Worm (Caenorhabditis elegans) whole organism, late embryonic: Measurements from ENCODE around the gene amt-1.

Experiments
- C08G9.2 ChIP-seq: sonication (generic microtip); optimal IDR thresholded peaks from 2 replicates; lab custom pipeline; 2016; ENCODE audit warnings: mild to moderate bottlenecking, missing genetic modification characterization, moderate library complexity, missing compliant biosample characterization
- C38D4.7 ChIP-seq: fragments of 200-800 bp; sonication (Bioruptor generic); optimal IDR thresholded peaks from 2 replicates; lab custom pipeline; 2018; ENCODE audit warnings: mild to moderate bottlenecking, missing genetic modification characterization, moderate library complexity, missing compliant biosample characterization
- F13H6.1 ChIP-seq: sonication (generic microtip); optimal IDR thresholded peaks from 2 replicates; lab custom pipeline; 2016; ENCODE audit warnings: missing genetic modification characterization, missing compliant biosample characterization
- K09A11.1 ChIP-seq: sonication (generic microtip); optimal IDR thresholded peaks from 2 replicates; lab custom pipeline; 2017; ENCODE audit warnings: antibody characterized with exemption, mild to moderate bottlenecking, missing genetic modification characterization, missing compliant biosample characterization; ENCODE audit not compliant: insufficient read depth
- Y22D7AL.16 ChIP-seq: sonication (generic microtip); optimal IDR thresholded peaks from 2 replicates; lab custom pipeline; 2016; ENCODE audit warnings: missing genetic modification characterization, missing compliant biosample characterization
- ahr-1 ChIP-seq: sonication (generic microtip); optimal IDR thresholded peaks from 2 replicates; lab custom pipeline; 2016; ENCODE audit warnings: missing genetic modification characterization, missing compliant biosample characterization
- ceh-18 ChIP-seq: sonication (generic microtip); optimal IDR thresholded peaks from 2 replicates; lab custom pipeline; 2016; ENCODE audit warnings: missing genetic modification characterization, missing compliant biosample characterization
- ceh-19 ChIP-seq: fragments of 200-800 bp; sonication (Bioruptor generic); optimal IDR thresholded peaks from 2 replicates; lab custom pipeline; 2018; ENCODE audit warnings: mild to moderate bottlenecking, missing genetic modification characterization, missing compliant biosample characterization
- ceh-2 ChIP-seq: sonication (generic microtip); optimal IDR thresholded peaks from 2 replicates; lab custom pipeline; 2016; ENCODE audit warnings: missing genotype, missing genetic modification characterization, missing compliant biosample characterization
- ceh-22 ChIP-seq: sonication (generic microtip); optimal IDR thresholded peaks from 2 replicates; lab custom pipeline; 2017; ENCODE audit warnings: missing biosample characterization, missing genetic modification characterization
- ceh-24 ChIP-seq: sonication (generic microtip); optimal IDR thresholded peaks from 2 replicates; lab custom pipeline; 2016; ENCODE audit warnings: mild to moderate bottlenecking, missing genetic modification characterization, missing compliant biosample characterization
- ceh-30 ChIP-seq: fragments of 150-350 bp; optimal IDR thresholded peaks from 2 replicates; lab custom pipeline; 2014; ENCODE audit warnings: missing biosample characterization, missing genetic modification characterization
- ceh-31 ChIP-seq: sonication (generic microtip); optimal IDR thresholded peaks from 2 replicates; lab custom pipeline; 2016; ENCODE audit warnings: missing genetic modification characterization, missing compliant biosample characterization
- ceh-34 ChIP-seq: sonication (generic microtip); optimal IDR thresholded peaks from 2 replicates; lab custom pipeline; 2016; ENCODE audit warnings: mild to moderate bottlenecking, missing genetic modification characterization, missing compliant biosample characterization
- ceh-48 ChIP-seq: sonication (generic microtip); optimal IDR thresholded peaks from 2 replicates; lab custom pipeline; 2016; ENCODE audit warnings: missing genetic modification characterization, inconsistent platforms, missing compliant biosample characterization
- dve-1 ChIP-seq: sonication (generic microtip); optimal IDR thresholded peaks from 2 replicates; lab custom pipeline; 2017; ENCODE audit warnings: antibody characterized with exemption, mild to moderate bottlenecking, missing genetic modification characterization, missing compliant biosample characterization
- elt-2 ChIP-seq: sonication (generic microtip); optimal IDR thresholded peaks from 2 replicates; lab custom pipeline; 2016; ENCODE audit warnings: missing genetic modification reagents, missing genetic modification characterization, missing compliant biosample characterization
- elt-4 ChIP-seq: sonication (generic microtip); optimal IDR thresholded peaks from 2 replicates; lab custom pipeline; 2016; ENCODE audit warnings: missing genetic modification characterization, missing compliant biosample characterization
- ets-4 ChIP-seq: sonication (generic microtip); optimal IDR thresholded peaks from 2 replicates; lab custom pipeline; 2016; ENCODE audit warnings: missing genetic modification characterization, missing compliant biosample characterization
- fkh-10 ChIP-seq: fragments of 150-350 bp; optimal IDR thresholded peaks from 2 replicates; lab custom pipeline; 2014; ENCODE audit warnings: missing biosample characterization, missing genetic modification reagents, missing genetic modification characterization
- gmeb-2 ChIP-seq: sonication (generic microtip); optimal IDR thresholded peaks from 2 replicates; lab custom pipeline; 2016; ENCODE audit warnings: missing genetic modification characterization, inconsistent platforms, missing compliant biosample characterization
- hlh-13 ChIP-seq: fragments of 200-800 bp; sonication (Bioruptor generic); optimal IDR thresholded peaks from 2 replicates; lab custom pipeline; 2018; ENCODE audit warnings: mild to moderate bottlenecking, missing genetic modification characterization, missing compliant biosample characterization
- hlh-15 ChIP-seq: sonication (generic microtip); optimal IDR thresholded peaks from 2 replicates; lab custom pipeline; 2016; ENCODE audit warnings: missing genetic modification characterization, missing compliant biosample characterization
- hlh-30 ChIP-seq: sonication (generic microtip); optimal IDR thresholded peaks from 2 replicates; lab custom pipeline; 2017; ENCODE audit warnings: antibody characterized with exemption, missing genetic modification characterization, missing compliant biosample characterization; ENCODE audit not compliant: insufficient read depth
- hlh-8 ChIP-seq: sonication (generic microtip); optimal IDR thresholded peaks from 2 replicates; lab custom pipeline; 2016; ENCODE audit warnings: missing genotype, missing genetic modification characterization, missing compliant biosample characterization
- lim-6 ChIP-seq: sonication (generic microtip); optimal IDR thresholded peaks from 2 replicates; lab custom pipeline; 2016; ENCODE audit warnings: missing genetic modification characterization, missing compliant biosample characterization
- lin-11 ChIP-seq: fragments of 200-800 bp; sonication (Bioruptor generic); optimal IDR thresholded peaks from 2 replicates; lab custom pipeline; 2018; ENCODE audit warnings: mild to moderate bottlenecking, missing genetic modification characterization, missing compliant biosample characterization
- nfya-1 ChIP-seq: sonication (generic microtip); optimal IDR thresholded peaks from 2 replicates; lab custom pipeline; 2017; ENCODE audit warnings: missing genetic modification characterization, mild to moderate bottlenecking, missing compliant biosample characterization, antibody characterized with exemption, moderate library complexity
- nhr-11 ChIP-seq: fragments of 150-350 bp; optimal IDR thresholded peaks from 2 replicates; lab custom pipeline; 2014; ENCODE audit warnings: missing biosample characterization, missing genetic modification characterization
- nhr-232 ChIP-seq: sonication (generic microtip); optimal IDR thresholded peaks from 2 replicates; lab custom pipeline; 2016; ENCODE audit warnings: missing genetic modification characterization, missing compliant biosample characterization
- npax-4 ChIP-seq: sonication (generic microtip); optimal IDR thresholded peaks from 2 replicates; lab custom pipeline; 2016; ENCODE audit warnings: missing genetic modification characterization, missing compliant biosample characterization
- pat-9 ChIP-seq: fragments of 200-800 bp; sonication (Bioruptor generic); optimal IDR thresholded peaks from 2 replicates; lab custom pipeline; 2018; ENCODE audit warnings: mild to moderate bottlenecking, missing genetic modification characterization, moderate library complexity, missing compliant biosample characterization
- pax-1 ChIP-seq: fragments of 150-350 bp; optimal IDR thresholded peaks from 2 replicates; lab custom pipeline; 2014; ENCODE audit warnings: missing biosample characterization, missing genetic modification characterization
- pha-2 ChIP-seq: sonication (generic microtip); optimal IDR thresholded peaks from 2 replicates; lab custom pipeline; 2017; ENCODE audit warnings: mild to moderate bottlenecking, missing genetic modification characterization, missing compliant biosample characterization
- pha-4 ChIP-seq: fragments of 150-350 bp; optimal IDR thresholded peaks from 2 replicates; lab custom pipeline; 2018; ENCODE audit warnings: missing biosample characterization, missing genetic modification reagents, missing genetic modification characterization
- pqm-1 ChIP-seq: sonication (generic microtip); optimal IDR thresholded peaks from 2 replicates; lab custom pipeline; 2016; ENCODE audit warnings: missing genetic modification characterization, missing compliant biosample characterization
- pros-1 ChIP-seq: fragments of 150-350 bp; optimal IDR thresholded peaks from 2 replicates; lab custom pipeline; 2014; ENCODE audit warnings: missing biosample characterization, missing genetic modification reagents, missing genetic modification characterization
- sdc-2 ChIP-seq: sonication (generic microtip); optimal IDR thresholded peaks from 2 replicates; lab custom pipeline; 2016; ENCODE audit warnings: missing genotype, missing genetic modification characterization, missing compliant biosample characterization
- sox-2 ChIP-seq: fragments of 200-800 bp; sonication (Bioruptor generic); IDR thresholded peaks from 2 replicates; pipeline ENCODE4 v1.3.6; 2022; ENCODE audit warnings: missing genetic modification reagents, missing genetic modification characterization, missing compliant biosample characterization
- sox-4 ChIP-seq: sonication (generic microtip); optimal IDR thresholded peaks from 2 replicates; lab custom pipeline; 2017; ENCODE audit warnings: mild to moderate bottlenecking, missing genetic modification characterization, inconsistent platforms, missing compliant biosample characterization
- tbx-2 ChIP-seq: sonication (generic microtip); optimal IDR thresholded peaks from 2 replicates; lab custom pipeline; 2016; ENCODE audit warnings: missing genetic modification characterization, missing compliant biosample characterization
- ttx-3 ChIP-seq: sonication (generic microtip); optimal IDR thresholded peaks from 2 replicates; lab custom pipeline; 2016; ENCODE audit warnings: missing genetic modification reagents, missing genetic modification characterization, missing compliant biosample characterization
- unc-3 ChIP-seq, 2 experiments: fragments of 200-800 bp in 1 of 2; sonication (Bioruptor generic) in 1 of 2; sonication (generic microtip) in 1 of 2; conservative IDR thresholded peaks in 1 of 2; optimal IDR thresholded peaks in 1 of 2; 2 replicates each; pipeline versions ENCODE4 v1.3.6 to Lab custom; 2016 to 2022; ENCODE audit warnings: missing compliant biosample characterization in 2 of 2, missing genetic modification characterization in 2 of 2, missing genetic modification reagents in 1 of 2
- unc-42 ChIP-seq: sonication (generic microtip); optimal IDR thresholded peaks from 2 replicates; lab custom pipeline; 2016; ENCODE audit warnings: missing genotype, missing genetic modification characterization, missing compliant biosample characterization
- unc-86 ChIP-seq: sonication (generic microtip); optimal IDR thresholded peaks from 2 replicates; lab custom pipeline; 2016; ENCODE audit warnings: missing genetic modification characterization, missing compliant biosample characterization
- zip-5 ChIP-seq: sonication (generic microtip); optimal IDR thresholded peaks from 2 replicates; lab custom pipeline; 2016; ENCODE audit warnings: missing genetic modification characterization, missing compliant biosample characterization
- ztf-16 ChIP-seq: sonication (generic microtip); optimal IDR thresholded peaks from 2 replicates; lab custom pipeline; 2017; ENCODE audit warnings: missing genetic modification characterization, missing compliant biosample characterization

amt-1 gene

ce11 chrX:4574873-4575272 is 3.6 kb downstream of the amt-1 start:
- peak; percentile 61 for TF ChIP-seq unc-42 (tag; lab: Kevin White, UChicago)
- TF ChIP-seq tbx-2 (tag; lab: Kevin White, UChicago) = no peak

- no peak for TF ChIP-seq gmeb-2 (tag; lab: Kevin White, UChicago)
- TF ChIP-seq pha-4 (tag; lab: Kevin White, UChicago) = no peak
- no peak for TF ChIP-seq ets-4 (tag; lab: Kevin White, UChicago)
- TF ChIP-seq unc-3 (GFP tag; conservative IDR thresholded peaks at IDR 0.05; lab: Robert Waterston, UW) = no peak
- TF ChIP-seq unc-3 (tag; optimal IDR thresholded peaks at IDR 0.05; lab: Kevin White, UChicago) = no peak
- no peak for TF ChIP-seq zip-5 (tag; lab: Kevin White, UChicago)
- TF ChIP-seq sdc-2 (tag; lab: Kevin White, UChicago) = no peak
- TF ChIP-seq Y22D7AL.16 = no peak
- TF ChIP-seq ceh-2 (tag; lab: Kevin White, UChicago) = no peak
- TF ChIP-seq tbx-2 (tag; lab: Kevin White, UChicago) = no peak
- no peak for TF ChIP-seq unc-86 (tag; lab: Kevin White, UChicago)
- peak; percentile 43 for TF ChIP-seq nfya-1
- TF ChIP-seq fkh-10 (GFP tag; lab: Kevin White, UChicago) = no peak
- TF ChIP-seq pat-9 (tag; lab: Kevin White, UChicago) = no peak
- no peak for TF ChIP-seq elt-2 (tag; lab: Kevin White, UChicago)
- peak; percentile 71 for TF ChIP-seq ceh-31 (tag; lab: Kevin White, UChicago)
- TF ChIP-seq hlh-30 (tag; lab: Kevin White, UChicago) = peak; percentile 19
- TF ChIP-seq K09A11.1 (tag; lab: Kevin White, UChicago) = no peak
- no peak for TF ChIP-seq ceh-30 (tag; lab: Kevin White, UChicago)
- TF ChIP-seq lin-11 (tag; lab: Kevin White, UChicago) = no peak
- TF ChIP-seq ceh-19 (GFP tag; lab: Kevin White, UChicago) = peak; percentile 20
- no peak for TF ChIP-seq npax-4
- no peak for TF ChIP-seq ceh-24 (tag; lab: Kevin White, UChicago)
- TF ChIP-seq sox-2 (GFP tag; lab: Robert Waterston, UW) = 0 out of 2 replicates have a peak, but pooled peaks have one; percentile 11
- TF ChIP-seq pros-1 (tag; lab: Kevin White, UChicago) = no peak
- TF ChIP-seq ceh-22 = no peak
- no peak for TF ChIP-seq ztf-16 (tag; lab: Kevin White, UChicago)
- TF ChIP-seq C08G9.2 (tag; lab: Kevin White, UChicago) = no peak
- no peak for TF ChIP-seq C38D4.7 (GFP tag; lab: Kevin White, UChicago)
- TF ChIP-seq lim-6 (tag; lab: Kevin White, UChicago) = no peak
- no peak for TF ChIP-seq dve-1
- TF ChIP-seq ceh-18 (tag; lab: Kevin White, UChicago) = no peak
- peak; percentile 88 for TF ChIP-seq ceh-48
- no peak for TF ChIP-seq pax-1 (tag; lab: Kevin White, UChicago)
- TF ChIP-seq ceh-34 (tag; lab: Kevin White, UChicago) = no peak
- TF ChIP-seq unc-42 (tag; lab: Kevin White, UChicago) = peak; percentile 22
- TF ChIP-seq pha-2 (tag; lab: Kevin White, UChicago) = no peak
- TF ChIP-seq hlh-15 = no peak
- TF ChIP-seq nhr-232 (tag; lab: Kevin White, UChicago) = no peak
- TF ChIP-seq, all 69 proteins: peak for 7
Observed at ce11 chrX:4576272-4576671, 5.0 kb downstream of the amt-1 start.

ce11 chrX:4577941-4578340 is 6.7 kb downstream of the amt-1 start, which contains the start of gene C05E11.3:
C05E11.3 (plus strand) TSS chrX:4578241.
- no peak for TF ChIP-seq pat-9 (tag; lab: Kevin White, UChicago)
- no peak for TF ChIP-seq pros-1 (tag; lab: Kevin White, UChicago)
- TF ChIP-seq Y22D7AL.16 = no peak
- no peak for TF ChIP-seq ceh-31 (tag; lab: Kevin White, UChicago)
- no peak for TF ChIP-seq F13H6.1 (tag; lab: Kevin White, UChicago)
- no peak for TF ChIP-seq ahr-1 (tag; lab: Kevin White, UChicago)
- no peak for TF ChIP-seq pqm-1 (tag; lab: Kevin White, UChicago)
- TF ChIP-seq sox-4 (tag; lab: Kevin White, UChicago) = no peak
- TF ChIP-seq hlh-8 (tag; lab: Kevin White, UChicago) = no peak
- TF ChIP-seq elt-2 (tag; lab: Kevin White, UChicago) = no peak
- no peak for TF ChIP-seq elt-4 (tag; lab: Kevin White, UChicago)
- TF ChIP-seq lin-11 (tag; lab: Kevin White, UChicago) = no peak
- no peak for TF ChIP-seq nhr-11
- TF ChIP-seq K09A11.1 (tag; lab: Kevin White, UChicago) = no peak
- no peak for TF ChIP-seq hlh-13 (GFP tag; lab: Kevin White, UChicago)
- TF ChIP-seq ceh-2 (tag; lab: Kevin White, UChicago) = no peak
- TF ChIP-seq hlh-15 = no peak
- no peak for TF ChIP-seq sdc-2 (tag; lab: Kevin White, UChicago)
- no peak for TF ChIP-seq ttx-3 (tag; lab: Kevin White, UChicago)
